Fruit fly (Drosophila melanogaster) whole organism, adult: ENCODE measurements around the gene CG2611.

Source experiments
- CG12768 ChIP-seq: fragments of 200-800 bp; sonication (Bioruptor generic); optimal IDR thresholded peaks from 2 replicates; lab custom pipeline; 2017; ENCODE audit warnings: missing biosample characterization, missing genetic modification characterization, mild to moderate bottlenecking, moderate library complexity, missing genetic modification reagents
- CG1620 ChIP-seq: fragments of 200-800 bp; sonication (Bioruptor generic); optimal IDR thresholded peaks from 2 replicates; lab custom pipeline; 2016; ENCODE audit warnings: missing biosample characterization, missing genetic modification characterization
- CG33017 ChIP-seq: fragments of 200-800 bp; sonication (Bioruptor generic); optimal IDR thresholded peaks from 2 replicates; lab custom pipeline; 2018; ENCODE audit warnings: missing biosample characterization, mild to moderate bottlenecking, missing genetic modification characterization, moderate library complexity
- CG7045 ChIP-seq: fragments of 200-800 bp; sonication (Bioruptor generic); optimal IDR thresholded peaks from 2 replicates; lab custom pipeline; 2017; ENCODE audit warnings: missing biosample characterization, mild to moderate bottlenecking, missing genetic modification characterization
- CG7101 ChIP-seq: fragments of 200-800 bp; sonication (Bioruptor generic); optimal IDR thresholded peaks from 2 replicates; lab custom pipeline; 2018; ENCODE audit warnings: missing biosample characterization, mild to moderate bottlenecking, missing genetic modification characterization, moderate library complexity
- Clk ChIP-seq: fragments of 200-800 bp; sonication (Bioruptor generic); optimal IDR thresholded peaks from 2 replicates; lab custom pipeline; 2017; ENCODE audit warnings: missing biosample characterization, missing genetic modification characterization
- Crg-1 ChIP-seq: fragments of 200-800 bp; sonication (Bioruptor generic); optimal IDR thresholded peaks from 2 replicates; lab custom pipeline; 2016; ENCODE audit warnings: missing biosample characterization, missing genetic modification characterization
- cic ChIP-seq: fragments of 200-800 bp; sonication (Bioruptor generic); optimal IDR thresholded peaks from 2 replicates; lab custom pipeline; 2017; ENCODE audit warnings: missing biosample characterization, mild to moderate bottlenecking, missing genetic modification characterization, moderate library complexity
- cnc ChIP-seq, 2 experiments: fragments of >200 bp; optimal IDR thresholded peaks; 2 replicates each; lab custom pipeline; 2017
- tj ChIP-seq: fragments of 200-800 bp; sonication (Bioruptor generic); optimal IDR thresholded peaks from 3 replicates; lab custom pipeline; 2017; ENCODE audit warnings: missing biosample characterization, mild to moderate bottlenecking, missing genetic modification characterization, moderate library complexity

- TF ChIP-seq cnc (optimal IDR thresholded peaks at IDR 0.05; lab: Kevin White, UChicago) (no peak), cic (GFP tag; lab: Kevin White, UChicago) (peak; percentile 100), CG12768 (GFP tag; lab: Kevin White, UChicago) (no peak), tj (peak; percentile 31), CG1620 (GFP tag; lab: Kevin White, UChicago) (no peak), Crg-1 (GFP tag; lab: Kevin White, UChicago) (no peak), Clk (GFP tag; lab: Kevin White, UChicago) (no peak), CG7045 (no peak), CG33017 (tag; lab: Kevin White, UChicago) (peak; percentile 4), CG7101 (tag; lab: Kevin White, UChicago) (no peak)
Measured at dm6 chr2L:20673737-20674461, 23.9 kb downstream of the CG2611 start.
